Worm (Caenorhabditis elegans) whole organism, late embryonic: ENCODE data around the gene R04B3.2.

ENCODE experiments used
- C08G9.2 ChIP-seq: sonication (generic microtip); optimal IDR thresholded peaks from 2 replicates; lab custom pipeline; 2016; ENCODE audit warnings: mild to moderate bottlenecking, missing genetic modification characterization, moderate library complexity, missing compliant biosample characterization
- T23F11.4 ChIP-seq: fragments of 200-800 bp; sonication (Bioruptor generic); optimal IDR thresholded peaks from 2 replicates; lab custom pipeline; 2018; ENCODE audit warnings: mild to moderate bottlenecking, missing genetic modification characterization, missing compliant biosample characterization
- ceh-14 ChIP-seq: sonication (generic microtip); optimal IDR thresholded peaks from 2 replicates; lab custom pipeline; 2016; ENCODE audit warnings: missing genotype, missing genetic modification characterization, missing compliant biosample characterization
- ceh-19 ChIP-seq: fragments of 200-800 bp; sonication (Bioruptor generic); optimal IDR thresholded peaks from 2 replicates; lab custom pipeline; 2018; ENCODE audit warnings: mild to moderate bottlenecking, missing genetic modification characterization, missing compliant biosample characterization
- ceh-24 ChIP-seq: sonication (generic microtip); optimal IDR thresholded peaks from 2 replicates; lab custom pipeline; 2016; ENCODE audit warnings: mild to moderate bottlenecking, missing genetic modification characterization, missing compliant biosample characterization
- ceh-48 ChIP-seq: sonication (generic microtip); optimal IDR thresholded peaks from 2 replicates; lab custom pipeline; 2016; ENCODE audit warnings: missing genetic modification characterization, inconsistent platforms, missing compliant biosample characterization
- ceh-6 ChIP-seq: fragments of 200-800 bp; sonication (Bioruptor generic); optimal IDR thresholded peaks from 2 replicates; lab custom pipeline; 2018; ENCODE audit warnings: mild to moderate bottlenecking, missing genetic modification characterization, missing compliant biosample characterization
- ceh-9 ChIP-seq: sonication (generic microtip); optimal IDR thresholded peaks from 2 replicates; lab custom pipeline; 2016; ENCODE audit warnings: mild to moderate bottlenecking, missing genetic modification characterization, inconsistent platforms, missing compliant biosample characterization
- fkh-6 ChIP-seq: sonication (generic microtip); optimal IDR thresholded peaks from 2 replicates; lab custom pipeline; 2016; ENCODE audit warnings: missing genetic modification characterization, missing compliant biosample characterization
- gmeb-2 ChIP-seq: sonication (generic microtip); optimal IDR thresholded peaks from 2 replicates; lab custom pipeline; 2016; ENCODE audit warnings: missing genetic modification characterization, inconsistent platforms, missing compliant biosample characterization
- hlh-6 ChIP-seq: sonication (generic microtip); optimal IDR thresholded peaks from 2 replicates; lab custom pipeline; 2016; ENCODE audit warnings: missing genotype, missing genetic modification characterization, missing compliant biosample characterization
- lin-11 ChIP-seq: fragments of 200-800 bp; sonication (Bioruptor generic); optimal IDR thresholded peaks from 2 replicates; lab custom pipeline; 2018; ENCODE audit warnings: mild to moderate bottlenecking, missing genetic modification characterization, missing compliant biosample characterization
- madf-2 ChIP-seq: sonication (generic microtip); optimal IDR thresholded peaks from 2 replicates; lab custom pipeline; 2017; ENCODE audit warnings: missing genetic modification characterization, missing compliant biosample characterization
- mec-3 ChIP-seq: sonication (generic microtip); optimal IDR thresholded peaks from 2 replicates; lab custom pipeline; 2016; ENCODE audit warnings: borderline replicate concordance, missing genetic modification characterization, missing compliant biosample characterization
- odd-2 ChIP-seq: sonication (generic microtip); optimal IDR thresholded peaks from 2 replicates; lab custom pipeline; 2017; ENCODE audit warnings: antibody characterized with exemption, mild to moderate bottlenecking, missing genetic modification characterization, missing compliant biosample characterization
- pax-1 ChIP-seq: fragments of 150-350 bp; optimal IDR thresholded peaks from 2 replicates; lab custom pipeline; 2014; ENCODE audit warnings: missing biosample characterization, missing genetic modification characterization
- pros-1 ChIP-seq: fragments of 150-350 bp; optimal IDR thresholded peaks from 2 replicates; lab custom pipeline; 2014; ENCODE audit warnings: missing biosample characterization, missing genetic modification reagents, missing genetic modification characterization
- ref-2 ChIP-seq: sonication (generic microtip); optimal IDR thresholded peaks from 2 replicates; lab custom pipeline; 2016; ENCODE audit warnings: missing genetic modification characterization, missing compliant biosample characterization
- sox-2 ChIP-seq: fragments of 200-800 bp; sonication (Bioruptor generic); IDR thresholded peaks from 2 replicates; pipeline ENCODE4 v1.3.6; 2022; ENCODE audit warnings: missing genetic modification reagents, missing genetic modification characterization, missing compliant biosample characterization
- tbx-2 ChIP-seq: sonication (generic microtip); optimal IDR thresholded peaks from 2 replicates; lab custom pipeline; 2016; ENCODE audit warnings: missing genetic modification characterization, missing compliant biosample characterization
- tbx-7 ChIP-seq: sonication (generic microtip); optimal IDR thresholded peaks from 2 replicates; lab custom pipeline; 2016; ENCODE audit warnings: missing genotype, missing genetic modification characterization, missing compliant biosample characterization
- unc-42 ChIP-seq: sonication (generic microtip); optimal IDR thresholded peaks from 2 replicates; lab custom pipeline; 2016; ENCODE audit warnings: missing genotype, missing genetic modification characterization, missing compliant biosample characterization
- unc-55 ChIP-seq: sonication (generic microtip); optimal IDR thresholded peaks from 2 replicates; lab custom pipeline; 2017; ENCODE audit warnings: missing biosample characterization, missing genetic modification reagents, missing genetic modification characterization
- zip-5 ChIP-seq: sonication (generic microtip); optimal IDR thresholded peaks from 2 replicates; lab custom pipeline; 2016; ENCODE audit warnings: missing genetic modification characterization, missing compliant biosample characterization
- ztf-16 ChIP-seq: sonication (generic microtip); optimal IDR thresholded peaks from 2 replicates; lab custom pipeline; 2017; ENCODE audit warnings: missing genetic modification characterization, missing compliant biosample characterization

R04B3.2 gene

DNA sequence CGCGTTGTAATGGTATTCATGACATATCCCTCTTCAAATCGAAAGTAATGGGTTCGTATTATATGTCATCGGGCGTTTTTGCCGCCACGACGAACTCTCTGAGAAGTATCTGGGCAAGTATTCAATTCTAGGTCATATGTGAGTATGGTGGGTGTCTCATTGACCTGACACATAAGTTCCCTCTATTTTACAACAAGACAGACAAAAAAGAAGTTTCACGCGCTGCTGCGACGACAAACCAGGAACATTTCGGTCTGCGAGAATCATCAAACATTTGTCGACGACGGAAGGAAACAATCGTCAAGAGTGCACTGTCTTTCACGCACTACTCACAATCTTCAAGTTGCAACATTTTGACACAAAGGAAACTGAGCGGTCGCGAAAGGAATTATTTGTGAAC, 48.2 kb downstream of the R04B3.2 start:
- TF ChIP-seq unc-42 (tag; lab: Kevin White, UChicago) (no peak), gmeb-2 (tag; lab: Kevin White, UChicago) (no peak), ceh-14 (tag; lab: Kevin White, UChicago) (no peak), ceh-9 (tag; lab: Kevin White, UChicago) (no peak), odd-2 (tag; lab: Kevin White, UChicago) (no peak), zip-5 (tag; lab: Kevin White, UChicago) (no peak), ref-2 (no peak), ceh-6 (GFP tag; lab: Kevin White, UChicago) (no peak), T23F11.4 (GFP tag; lab: Kevin White, UChicago) (no peak), hlh-6 (tag; lab: Kevin White, UChicago) (no peak), sox-2 (GFP tag; lab: Robert Waterston, UW) (no peak)
- TF ChIP-seq, all 69 proteins: peak for 0

DNA sequence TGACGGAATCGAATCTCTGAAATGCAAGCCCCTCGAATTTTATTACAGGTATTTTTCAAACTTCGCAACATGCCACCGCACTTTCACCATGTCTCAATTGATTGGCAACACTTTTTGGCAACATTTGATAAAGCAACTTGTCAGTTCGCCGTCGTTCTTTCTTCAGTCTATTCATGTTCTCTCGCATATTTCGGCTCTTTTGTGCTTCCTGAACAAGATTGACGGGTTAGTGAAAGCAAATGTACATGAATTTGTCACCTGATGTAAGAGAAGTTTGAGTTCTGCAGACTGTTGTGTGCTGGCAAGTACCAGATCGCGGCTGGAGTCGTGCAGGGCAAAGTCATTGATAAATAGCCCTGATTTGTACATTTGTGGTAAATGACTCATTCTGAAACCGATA, 51.4 kb downstream of the R04B3.2 start:
- TF ChIP-seq tbx-7 (no peak), tbx-2 (tag; lab: Kevin White, UChicago) (no peak), ceh-24 (tag; lab: Kevin White, UChicago) (no peak), C08G9.2 (tag; lab: Kevin White, UChicago) (no peak), fkh-6 (tag; lab: Kevin White, UChicago) (no peak), gmeb-2 (tag; lab: Kevin White, UChicago) (no peak), ceh-48 (tag; lab: Kevin White, UChicago) (no peak), madf-2 (no peak), lin-11 (tag; lab: Kevin White, UChicago) (no peak), ztf-16 (tag; lab: Kevin White, UChicago) (no peak), mec-3 (tag; lab: Kevin White, UChicago) (no peak), ceh-19 (GFP tag; lab: Kevin White, UChicago) (no peak), pax-1 (tag; lab: Kevin White, UChicago) (no peak), zip-5 (tag; lab: Kevin White, UChicago) (no peak), T23F11.4 (GFP tag; lab: Kevin White, UChicago) (no peak), pros-1 (tag; lab: Kevin White, UChicago) (no peak), unc-55 (GFP tag; lab: Kevin White, UChicago) (no peak)
